Worm (Caenorhabditis elegans): ENCODE data around the gene F56C9.8.

Gene F56C9.8

DNA sequence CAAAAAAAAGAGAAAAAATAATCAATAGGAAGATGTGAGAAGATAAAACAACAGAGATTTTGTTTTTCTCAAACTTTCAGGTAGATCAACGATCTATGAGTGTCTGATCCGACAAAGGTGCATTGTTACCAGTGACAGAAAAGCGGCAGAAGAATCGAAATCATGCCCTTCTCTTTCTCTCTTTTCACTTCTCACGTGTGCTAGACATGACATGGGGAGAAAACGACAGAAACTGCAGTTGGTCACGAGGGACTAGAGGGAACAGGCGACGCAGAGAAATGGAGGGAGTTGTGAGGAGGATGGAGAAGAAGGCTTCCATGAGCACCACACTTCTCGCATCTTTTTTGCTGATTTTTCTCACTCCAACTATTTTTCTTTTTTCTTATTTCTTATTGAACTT lies 15.9 kb upstream of the F56C9.8 start, which contains the start of gene F56C9.10:
F56C9.10 (minus strand) TSS at position 97 of the 400 bp plus-strand sequence.
- TF ChIP-seq elt-1 (tag; optimal IDR thresholded peaks at IDR 0.05): no peak
- TF ChIP-seq aly-2 (tag; optimal IDR thresholded peaks at IDR 0.05): no peak
- no peak for TF ChIP-seq nhr-23 (tag; optimal IDR thresholded peaks at IDR 0.05)
- TF ChIP-seq mbf-1 (tag; optimal IDR thresholded peaks at IDR 0.05): no peak
- no peak for TF ChIP-seq R02D3.7 (tag; optimal IDR thresholded peaks at IDR 0.05)
- peak; percentile 35 for TF ChIP-seq mab-5 (tag; optimal IDR thresholded peaks at IDR 0.05)
- peak; percentile 79 for TF ChIP-seq gmeb-1 (tag; optimal IDR thresholded peaks at IDR 0.05)
- TF ChIP-seq zag-1 (tag; optimal IDR thresholded peaks at IDR 0.05): peak; percentile 84
- TF ChIP-seq unc-55 (GFP tag; optimal IDR thresholded peaks at IDR 0.05): peak; percentile 72
- TF ChIP-seq dmd-4 (tag; optimal IDR thresholded peaks at IDR 0.05): no peak
- no peak for TF ChIP-seq nhr-10 (tag; optimal IDR thresholded peaks at IDR 0.05)
- TF ChIP-seq ceh-82 (tag; optimal IDR thresholded peaks at IDR 0.05): no peak
- peak; percentile 99 for TF ChIP-seq blmp-1 (tag; optimal IDR thresholded peaks at IDR 0.05; ENCODE audit: insufficient read depth)
- peak; percentile 63 for TF ChIP-seq egl-27 (tag; optimal IDR thresholded peaks at IDR 0.05)
- TF ChIP-seq skn-1 (tag; optimal IDR thresholded peaks at IDR 0.05): peak; percentile 1
- peak; percentile 88 for TF ChIP-seq sma-3 (GFP tag; optimal IDR thresholded peaks at IDR 0.05)
- no peak for TF ChIP-seq lin-39 (tag; optimal IDR thresholded peaks at IDR 0.05)
- TF ChIP-seq alr-1 (tag; optimal IDR thresholded peaks at IDR 0.05): no peak
- TF ChIP-seq nhr-25 (tag; optimal IDR thresholded peaks at IDR 0.05): peak; percentile 92
- TF ChIP-seq elt-3 (tag; optimal IDR thresholded peaks at IDR 0.05): no peak
- TF ChIP-seq ztf-4 (tag; optimal IDR thresholded peaks at IDR 0.05): peak; percentile 92
- TF ChIP-seq fos-1 (tag; optimal IDR thresholded peaks at IDR 0.05): peak; percentile 86
- no peak for TF ChIP-seq unc-39 (tag; optimal IDR thresholded peaks at IDR 0.05)
- TF ChIP-seq lin-13 (GFP tag; optimal IDR thresholded peaks at IDR 0.05): peak; percentile 77
- TF ChIP-seq C34F6.9 (tag; optimal IDR thresholded peaks at IDR 0.05): peak; percentile 98
- TF ChIP-seq lsy-2 (tag; optimal IDR thresholded peaks at IDR 0.05): peak; percentile 39 to 93
- TF ChIP-seq nhr-11 (tag; optimal IDR thresholded peaks at IDR 0.05): no peak
- no peak for TF ChIP-seq nhr-77 (tag; optimal IDR thresholded peaks at IDR 0.05)
- peak; percentile 77 for TF ChIP-seq lin-11 (tag; optimal IDR thresholded peaks at IDR 0.05)
- TF ChIP-seq ama-1 (optimal IDR thresholded peaks at IDR 0.05): peak; percentile 66
- TF ChIP-seq ztf-11 (tag; optimal IDR thresholded peaks at IDR 0.05): no peak
- TF ChIP-seq sma-9 (GFP tag; optimal IDR thresholded peaks at IDR 0.05): peak; percentile 89
- no peak for TF ChIP-seq sma-9 (tag; optimal IDR thresholded peaks at IDR 0.05)
- peak; percentile 90 for TF ChIP-seq nhr-21 (tag; optimal IDR thresholded peaks at IDR 0.05)
- TF ChIP-seq nhr-12 (tag; optimal IDR thresholded peaks at IDR 0.05): no peak
- TF ChIP-seq nhr-129 (tag; optimal IDR thresholded peaks at IDR 0.05): peak; percentile 98
- TF ChIP-seq snpc-4 (tag; optimal IDR thresholded peaks at IDR 0.05): peak; percentile 30
- no peak for TF ChIP-seq ztf-1 (GFP tag; conservative IDR thresholded peaks at IDR 0.05)
- peak; percentile 54 for TF ChIP-seq nhr-6 (tag; optimal IDR thresholded peaks at IDR 0.05)
- no peak for TF ChIP-seq peb-1 (tag; optimal IDR thresholded peaks at IDR 0.05)
- TF ChIP-seq F13H6.1 (tag; optimal IDR thresholded peaks at IDR 0.05): peak; percentile 85
- no peak for TF ChIP-seq nhr-237 (tag; optimal IDR thresholded peaks at IDR 0.05)
- TF ChIP-seq crh-2 (tag; optimal IDR thresholded peaks at IDR 0.05): peak; percentile 91
- peak; percentile 90 to 95 for TF ChIP-seq mdl-1 (tag; optimal IDR thresholded peaks at IDR 0.05)
- TF ChIP-seq Y55F3AM.14 (GFP tag; optimal IDR thresholded peaks at IDR 0.05): peak; percentile 63
- peak; percentile 54 for TF ChIP-seq ZK546.5 (tag; optimal IDR thresholded peaks at IDR 0.05)
- peak; percentile 52 for TF ChIP-seq unc-62 (GFP tag; optimal IDR thresholded peaks at IDR 0.05)
- TF ChIP-seq ceh-16 (tag; optimal IDR thresholded peaks at IDR 0.05): no peak
- TF ChIP-seq sem-4 (tag; optimal IDR thresholded peaks at IDR 0.05): peak; percentile 83
